Fruit fly (Drosophila melanogaster) whole organism, embryonic: ENCODE data around the gene Gycalpha99B.

Experiments used
- CG11696 ChIP-seq: fragments of 200-800 bp; sonication (Bioruptor generic); IDR thresholded peaks from 2 replicates; pipeline ENCODE4 v1.3.6; 2022; ENCODE audit warnings: missing biosample characterization, missing genetic modification characterization
- CG18599 ChIP-seq: fragments of 200-800 bp; sonication (Bioruptor generic); optimal IDR thresholded peaks from 3 replicates; lab custom pipeline; 2017; ENCODE audit warnings: missing biosample characterization, missing genetic modification characterization, mild to moderate bottlenecking, moderate library complexity, missing genetic modification reagents
- CG8281 ChIP-seq: fragments of 200-800 bp; sonication (Bioruptor generic); optimal IDR thresholded peaks from 2 replicates; lab custom pipeline; 2018; ENCODE audit warnings: missing biosample characterization, mild to moderate bottlenecking, missing genetic modification characterization, moderate library complexity
- jigr1 ChIP-seq: fragments of 200-800 bp; sonication (Bioruptor generic); IDR thresholded peaks from 3 replicates; pipeline ENCODE4 v1.3.6; 2022; ENCODE audit warnings: missing biosample characterization, missing genetic modification characterization
- jing ChIP-seq: fragments of 200-800 bp; sonication (Bioruptor generic); optimal IDR thresholded peaks from 2 replicates; lab custom pipeline; 2018; ENCODE audit warnings: missing biosample characterization, mild to moderate bottlenecking, missing genetic modification characterization
- tap ChIP-seq: fragments of 200-800 bp; optimal IDR thresholded peaks from 3 replicates; lab custom pipeline; 2019; ENCODE audit warnings: missing biosample characterization, mild to moderate bottlenecking, missing genetic modification characterization, moderate library complexity

- no peak for TF ChIP-seq CG8281 (tag; lab: Kevin White, UChicago)
- no peak for TF ChIP-seq tap
- TF ChIP-seq jigr1 (GFP tag; lab: Robert Waterston, UW), result no peak
- TF ChIP-seq CG11696 (GFP tag; lab: Robert Waterston, UW), result 0 out of 2 replicates have a peak, but pooled peaks have one; percentile 36
- TF ChIP-seq CG18599 (GFP tag; lab: Kevin White, UChicago), result no peak
- no peak for TF ChIP-seq jing (GFP tag; lab: Kevin White, UChicago)
Observed at dm6 chr3R:29699220-29699619, 16.9 kb downstream of the Gycalpha99B start.
